Fruit fly (Drosophila melanogaster): ENCODE results near the gene Tmf.

Gene Tmf

DNA sequence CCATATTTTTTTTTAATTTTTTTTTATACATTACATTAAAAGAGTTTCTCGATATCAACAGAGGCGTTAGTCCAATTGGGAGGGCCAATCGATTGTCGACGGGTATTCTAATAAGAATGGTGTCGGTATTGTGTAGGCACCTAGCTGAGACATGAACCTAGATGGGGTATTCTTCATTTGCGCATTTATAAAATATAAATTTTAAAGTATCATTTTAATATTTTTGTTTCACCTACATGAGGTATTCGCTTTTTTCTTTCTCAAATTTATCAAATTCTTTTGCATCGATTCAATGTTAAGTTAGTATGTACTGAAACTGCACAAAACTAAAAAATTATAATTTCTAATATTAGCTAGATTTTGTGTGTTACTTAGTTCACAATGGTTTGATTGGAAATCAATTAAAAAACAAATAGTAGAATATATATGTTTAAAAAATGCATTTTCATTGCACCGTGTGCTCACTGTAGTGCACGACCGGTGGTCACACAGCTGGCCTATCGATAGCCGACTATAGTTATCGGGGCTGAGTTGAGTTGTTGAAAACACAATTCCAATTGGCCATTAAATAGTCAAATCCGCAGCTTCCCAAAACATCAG is at the start of gene Tmf, which contains the start of gene CG14435 (continued):
- TF ChIP-seq CG13424 (tag; optimal IDR thresholded peaks at IDR 0.05) (peak; percentile 90), peb (GFP tag; IDR thresholded peaks at IDR 0.05) (peak; percentile 60; the same call in 1 of the 2 replicates), slbo (GFP tag; IDR thresholded peaks at IDR 0.05) (peak; percentile 95), CG8290 (GFP tag; optimal IDR thresholded peaks at IDR 0.05) (peak; percentile 41), CG8290 (tag; optimal IDR thresholded peaks at IDR 0.05) (peak in 1 of 2 experiments; percentile 56), tin (GFP tag; optimal IDR thresholded peaks at IDR 0.05) (peak; percentile 78), Hr3 (GFP tag; optimal IDR thresholded peaks at IDR 0.05) (peak; percentile 91), dysf (GFP tag; IDR thresholded peaks at IDR 0.05) (peak; percentile 91), CG5180 (GFP tag; optimal IDR thresholded peaks at IDR 0.05) (peak; percentile 47), CG3726 (GFP tag; IDR thresholded peaks at IDR 0.05) (peak; percentile 76; the same call in 2 of the 3 replicates), CG12155 (GFP tag; optimal IDR thresholded peaks at IDR 0.05) (peak; percentile 81), tup (GFP tag; optimal IDR thresholded peaks at IDR 0.05) (no peak), CG11085 (GFP tag; IDR thresholded peaks at IDR 0.05) (peak; percentile 78), CG6683 (GFP tag; optimal IDR thresholded peaks at IDR 0.05) (peak; percentile 68), Oli (tag; optimal IDR thresholded peaks at IDR 0.05) (peak; percentile 83), gem (tag; optimal IDR thresholded peaks at IDR 0.05) (peak; percentile 92), Lpt (GFP tag; optimal IDR thresholded peaks at IDR 0.05) (no peak), CG3065 (GFP tag; optimal IDR thresholded peaks at IDR 0.05) (no peak), grau (tag; optimal IDR thresholded peaks at IDR 0.05) (peak; percentile 98), CG15479 (GFP tag; optimal IDR thresholded peaks at IDR 0.05) (peak; percentile 3), CG9797 (GFP tag; optimal IDR thresholded peaks at IDR 0.05) (peak; percentile 39), CHES-1-like (GFP tag; optimal IDR thresholded peaks at IDR 0.05) (peak; percentile 26), Hand (GFP tag; optimal IDR thresholded peaks at IDR 0.05) (no peak), CG16779 (GFP tag; IDR thresholded peaks at IDR 0.05) (0 out of 2 replicates have a peak, but pooled peaks have one; percentile 6), CG17328 (GFP tag; IDR thresholded peaks at IDR 0.05) (peak; percentile 81), Aef1 (GFP tag; IDR thresholded peaks at IDR 0.05) (peak; percentile 89), fd102C (GFP tag; optimal IDR thresholded peaks at IDR 0.05) (peak; percentile 8), D19A (tag; optimal IDR thresholded peaks at IDR 0.05) (peak; percentile 74), CG11723 (GFP tag; optimal IDR thresholded peaks at IDR 0.05) (peak; percentile 63), CG7271 (tag; optimal IDR thresholded peaks at IDR 0.05) (peak; percentile 30), CG2712 (tag; optimal IDR thresholded peaks at IDR 0.05) (peak; percentile 91), ftz-f1 (GFP tag; optimal IDR thresholded peaks at IDR 0.05) (no peak), CG11504 (tag; optimal IDR thresholded peaks at IDR 0.05) (peak; percentile 49), her (GFP tag; optimal IDR thresholded peaks at IDR 0.05) (no peak), CG12219 (GFP tag; optimal IDR thresholded peaks at IDR 0.05) (peak; percentile 49), CG9876 (GFP tag; optimal IDR thresholded peaks at IDR 0.05) (no peak), hb (GFP tag; IDR thresholded peaks at IDR 0.05; ENCODE audit: partially characterized antibody) (0 out of 3 replicates have a peak, but pooled peaks have one; percentile 48), CG11093 (GFP tag; IDR thresholded peaks at IDR 0.05) (peak; percentile 85), Ravus (GFP tag; IDR thresholded peaks at IDR 0.05) (peak; percentile 45), CG34376 (GFP tag; optimal IDR thresholded peaks at IDR 0.05) (peak; percentile 60), sens-2 (GFP tag; IDR thresholded peaks at IDR 0.05) (0 out of 2 replicates have a peak, but pooled peaks have one; percentile 46), disco-r (GFP tag; optimal IDR thresholded peaks at IDR 0.05) (no peak), TFAM (GFP tag; optimal IDR thresholded peaks at IDR 0.05) (no peak), Usf (GFP tag; optimal IDR thresholded peaks at IDR 0.05) (peak; percentile 81), CG7556 (GFP tag; optimal IDR thresholded peaks at IDR 0.05) (peak; percentile 79), gcm2 (GFP tag; optimal IDR thresholded peaks at IDR 0.05) (no peak), z (GFP tag; IDR thresholded peaks at IDR 0.05) (no peak), ro (GFP tag; IDR thresholded peaks at IDR 0.05) (peak; percentile 62), CG11456 (GFP tag; IDR thresholded peaks at IDR 0.05) (peak; percentile 90), HLH54F (GFP tag; optimal IDR thresholded peaks at IDR 0.05) (peak; percentile 59)

Measured in whole organism, embryonic.